Worm (Caenorhabditis elegans) whole organism, late embryonic: ENCODE results near the gene col-37.

Source experiments
- ceh-24 ChIP-seq: sonication (generic microtip); optimal IDR thresholded peaks from 2 replicates; lab custom pipeline; 2016; ENCODE audit warnings: mild to moderate bottlenecking, missing genetic modification characterization, missing compliant biosample characterization
- ets-4 ChIP-seq: sonication (generic microtip); optimal IDR thresholded peaks from 2 replicates; lab custom pipeline; 2016; ENCODE audit warnings: missing genetic modification characterization, missing compliant biosample characterization
- eyg-1 ChIP-seq: sonication (generic microtip); optimal IDR thresholded peaks from 2 replicates; lab custom pipeline; 2016; ENCODE audit warnings: missing genotype, missing genetic modification characterization, missing compliant biosample characterization
- lin-11 ChIP-seq: fragments of 200-800 bp; sonication (Bioruptor generic); optimal IDR thresholded peaks from 2 replicates; lab custom pipeline; 2018; ENCODE audit warnings: mild to moderate bottlenecking, missing genetic modification characterization, missing compliant biosample characterization
- pros-1 ChIP-seq: fragments of 150-350 bp; optimal IDR thresholded peaks from 2 replicates; lab custom pipeline; 2014; ENCODE audit warnings: missing biosample characterization, missing genetic modification reagents, missing genetic modification characterization

ce11 chrV:12161157-12161556 is 6.4 kb downstream of the col-37 start:
- TF ChIP-seq pros-1 (tag; lab: Kevin White, UChicago) (no peak), ceh-24 (tag; lab: Kevin White, UChicago) (no peak), eyg-1 (no peak), lin-11 (tag; lab: Kevin White, UChicago) (no peak), ets-4 (no peak)
